Fruit fly (Drosophila melanogaster) whole organism, embryonic: ENCODE results near the gene CG14022.

Source experiments
- CG1024 ChIP-seq: fragments of 200-800 bp; sonication (Bioruptor generic); IDR thresholded peaks from 2 replicates; pipeline ENCODE4 v1.3.6; 2022; ENCODE audit warnings: missing biosample characterization, missing genetic modification characterization
- CG10321 ChIP-seq: fragments of 200-800 bp; sonication (Bioruptor generic); IDR thresholded peaks from 2 replicates; pipeline ENCODE4 v1.3.6; 2022; ENCODE audit warnings: missing biosample characterization, missing genetic modification characterization
- CG12236 ChIP-seq: fragments of 200-800 bp; sonication (Bioruptor generic); optimal IDR thresholded peaks from 2 replicates; lab custom pipeline; 2016; ENCODE audit warnings: missing biosample characterization, missing genetic modification characterization
- CG13287 ChIP-seq: fragments of 200-800 bp; sonication (Bioruptor generic); IDR thresholded peaks from 2 replicates; pipeline ENCODE4 v1.3.6; 2022; ENCODE audit warnings: missing biosample characterization, missing genetic modification characterization; ENCODE audit not compliant: partially characterized antibody
- CG13424 ChIP-seq: fragments of 200-800 bp; sonication (Bioruptor generic); optimal IDR thresholded peaks from 2 replicates; lab custom pipeline; 2019; ENCODE audit warnings: missing biosample characterization, mild to moderate bottlenecking, missing genetic modification characterization, moderate library complexity
- CG1602 ChIP-seq: fragments of 200-800 bp; sonication (Bioruptor generic); optimal IDR thresholded peaks from 3 replicates; lab custom pipeline; 2016; ENCODE audit warnings: missing biosample characterization, missing genetic modification characterization
- CG1792 ChIP-seq: fragments of 200-800 bp; sonication (Bioruptor generic); optimal IDR thresholded peaks from 2 replicates; lab custom pipeline; 2016; ENCODE audit warnings: missing biosample characterization, missing genetic modification characterization
- CG2712 ChIP-seq: fragments of 200-800 bp; optimal IDR thresholded peaks from 3 replicates; lab custom pipeline; 2019; ENCODE audit warnings: missing biosample characterization, mild to moderate bottlenecking, missing genetic modification characterization, moderate library complexity
- CG30431 ChIP-seq: fragments of 200-800 bp; sonication (Bioruptor generic); optimal IDR thresholded peaks from 2 replicates; lab custom pipeline; 2017; ENCODE audit warnings: missing biosample characterization, missing genetic modification characterization
- CG31441 ChIP-seq: fragments of 200-800 bp; sonication (Bioruptor generic); IDR thresholded peaks from 2 replicates; pipeline ENCODE4 v1.3.6; 2022; ENCODE audit warnings: missing biosample characterization, missing genetic modification characterization
- CG6272 ChIP-seq: fragments of 200-800 bp; sonication (Bioruptor generic); IDR thresholded peaks from 2 replicates; pipeline ENCODE4 v1.3.6; 2022; ENCODE audit warnings: missing biosample characterization, missing genetic modification characterization
- CG6813 ChIP-seq: fragments of 200-800 bp; sonication (Bioruptor generic); optimal IDR thresholded peaks from 2 replicates; lab custom pipeline; 2017; ENCODE audit warnings: missing biosample characterization, missing genetic modification characterization, mild to moderate bottlenecking, moderate library complexity, missing genetic modification reagents
- CG7745 ChIP-seq: fragments of 200-800 bp; sonication (Bioruptor generic); optimal IDR thresholded peaks from 2 replicates; lab custom pipeline; 2018; ENCODE audit warnings: missing biosample characterization, mild to moderate bottlenecking, missing genetic modification characterization, moderate library complexity
- CG7928 ChIP-seq: fragments of 200-800 bp; sonication (Bioruptor generic); optimal IDR thresholded peaks from 2 replicates; lab custom pipeline; 2017; ENCODE audit warnings: missing biosample characterization, mild to moderate bottlenecking, missing genetic modification characterization
- CTCF ChIP-seq: fragments of 200-800 bp; sonication (Bioruptor generic); optimal IDR thresholded peaks from 2 replicates; lab custom pipeline; 2017; ENCODE audit warnings: missing biosample characterization, mild to moderate bottlenecking, missing genetic modification characterization, moderate library complexity
- Elba2 ChIP-seq: fragments of 200-800 bp; sonication (Bioruptor generic); optimal IDR thresholded peaks from 3 replicates; lab custom pipeline; 2016; ENCODE audit warnings: missing biosample characterization, missing genetic modification characterization
- HmgD ChIP-seq: fragments of 200-800 bp; sonication (Bioruptor generic); optimal IDR thresholded peaks from 3 replicates; lab custom pipeline; 2016; ENCODE audit warnings: missing biosample characterization, missing genetic modification characterization
- HmgZ ChIP-seq: fragments of 200-800 bp; sonication (Bioruptor generic); optimal IDR thresholded peaks from 2 replicates; lab custom pipeline; 2018; ENCODE audit warnings: missing biosample characterization, mild to moderate bottlenecking, missing genetic modification characterization
- Meics ChIP-seq: fragments of 200-800 bp; sonication (Bioruptor generic); optimal IDR thresholded peaks from 2 replicates; lab custom pipeline; 2017; ENCODE audit warnings: missing biosample characterization, mild to moderate bottlenecking, missing genetic modification characterization
- NK7.1 ChIP-seq: fragments of 200-800 bp; sonication (Bioruptor generic); optimal IDR thresholded peaks from 3 replicates; lab custom pipeline; 2016; ENCODE audit warnings: missing biosample characterization, missing genetic modification characterization
- Opbp ChIP-seq: fragments of 200-800 bp; sonication (Bioruptor generic); IDR thresholded peaks from 3 replicates; pipeline ENCODE4 v1.3.6; 2022; ENCODE audit warnings: missing biosample characterization, missing genetic modification characterization; ENCODE audit not compliant: partially characterized antibody
- PHDP ChIP-seq: fragments of 200-800 bp; sonication (Bioruptor generic); optimal IDR thresholded peaks from 3 replicates; lab custom pipeline; 2018; ENCODE audit warnings: missing biosample characterization, mild to moderate bottlenecking, missing genetic modification characterization, moderate library complexity
- Sin3A ChIP-seq: fragments of >200 bp; optimal IDR thresholded peaks from 2 replicates; lab custom pipeline; 2018
- Sry-β ChIP-seq: fragments of 200-800 bp; sonication (Bioruptor generic); optimal IDR thresholded peaks from 2 replicates; lab custom pipeline; 2018; ENCODE audit warnings: missing biosample characterization, mild to moderate bottlenecking, missing genetic modification characterization, moderate library complexity
- amos ChIP-seq: fragments of 200-800 bp; sonication (Bioruptor generic); IDR thresholded peaks from 2 replicates; pipeline ENCODE4 v1.3.6; 2022; ENCODE audit warnings: missing biosample characterization, missing genetic modification characterization; ENCODE audit not compliant: partially characterized antibody
- ara ChIP-seq: fragments of 200-800 bp; sonication (Bioruptor generic); IDR thresholded peaks from 2 replicates; pipeline ENCODE4 v1.3.6; 2022; ENCODE audit warnings: missing biosample characterization, missing genetic modification characterization
- bigmax ChIP-seq: fragments of 200-800 bp; sonication (Bioruptor generic); optimal IDR thresholded peaks from 2 replicates; lab custom pipeline; 2018; ENCODE audit warnings: missing biosample characterization, mild to moderate bottlenecking, missing genetic modification characterization
- cg ChIP-seq: fragments of 200-800 bp; sonication (Bioruptor generic); optimal IDR thresholded peaks from 3 replicates; lab custom pipeline; 2019; ENCODE audit warnings: missing biosample characterization, mild to moderate bottlenecking, missing genetic modification characterization, moderate library complexity
- chinmo ChIP-seq: fragments of 200-800 bp; sonication (Bioruptor generic); IDR thresholded peaks from 4 replicates; pipeline ENCODE4 v1.3.6; 2022; ENCODE audit warnings: missing biosample characterization, missing genetic modification characterization; ENCODE audit not compliant: partially characterized antibody
- ci ChIP-seq: fragments of 200-800 bp; sonication (Bioruptor generic); IDR thresholded peaks from 3 replicates; pipeline ENCODE4 v1.3.6; 2022; ENCODE audit warnings: missing biosample characterization, missing genetic modification characterization
- crol ChIP-seq: fragments of 200-800 bp; sonication (Bioruptor generic); IDR thresholded peaks from 2 replicates; pipeline ENCODE4 v1.3.6; 2022; ENCODE audit warnings: missing biosample characterization, missing genetic modification characterization
- disco-r ChIP-seq: fragments of 200-800 bp; sonication (Bioruptor generic); optimal IDR thresholded peaks from 2 replicates; lab custom pipeline; 2016; ENCODE audit warnings: missing biosample characterization, missing genetic modification characterization
- eve ChIP-seq, 2 experiments: fragments of >200 bp; optimal IDR thresholded peaks; 2 replicates each; lab custom pipeline; 2017; ENCODE audit warnings: missing biosample characterization in 2 of 2, missing genetic modification characterization in 2 of 2
- ftz-f1 ChIP-seq: fragments of 200-800 bp; sonication (Bioruptor generic); optimal IDR thresholded peaks from 2 replicates; lab custom pipeline; 2016; ENCODE audit warnings: missing biosample characterization, missing genetic modification characterization
- grn ChIP-seq: fragments of 200-800 bp; sonication (Bioruptor generic); optimal IDR thresholded peaks from 3 replicates; lab custom pipeline; 2017; ENCODE audit warnings: missing biosample characterization, missing genetic modification characterization
- gro ChIP-seq: fragments of 200-800 bp; sonication (Bioruptor generic); optimal IDR thresholded peaks from 2 replicates; lab custom pipeline; 2016; ENCODE audit warnings: missing biosample characterization, missing genetic modification characterization
- gt ChIP-seq: fragments of 200-800 bp; sonication (Bioruptor generic); IDR thresholded peaks from 2 replicates; pipeline ENCODE4 v1.3.6; 2022; ENCODE audit warnings: missing biosample characterization, missing genetic modification characterization
- h ChIP-seq: fragments of >200 bp; optimal IDR thresholded peaks from 2 replicates; lab custom pipeline; 2017
- jigr1 ChIP-seq: fragments of 200-800 bp; sonication (Bioruptor generic); IDR thresholded peaks from 3 replicates; pipeline ENCODE4 v1.3.6; 2022; ENCODE audit warnings: missing biosample characterization, missing genetic modification characterization
- lab ChIP-seq: fragments of 200-800 bp; sonication (Bioruptor generic); optimal IDR thresholded peaks from 3 replicates; lab custom pipeline; 2017; ENCODE audit warnings: missing biosample characterization, missing genetic modification characterization, mild to moderate bottlenecking, moderate library complexity, missing genetic modification reagents
- mirr ChIP-seq: fragments of 200-800 bp; sonication (Bioruptor generic); optimal IDR thresholded peaks from 3 replicates; lab custom pipeline; 2018; ENCODE audit warnings: missing biosample characterization, mild to moderate bottlenecking, missing genetic modification characterization
- phol ChIP-seq: fragments of 200-800 bp; sonication (Bioruptor generic); optimal IDR thresholded peaks from 3 replicates; lab custom pipeline; 2018; ENCODE audit warnings: missing biosample characterization, mild to moderate bottlenecking, missing genetic modification characterization, moderate library complexity
- prd ChIP-seq, 3 experiments: fragments of >200 bp in 2 of 3; fragments of 200-800 bp in 1 of 3; sonication (Bioruptor generic) in 1 of 3; optimal IDR thresholded peaks in 2 of 3; IDR thresholded peaks in 1 of 3; 2 replicates in 2 of 3; 3 replicates in 1 of 3; pipeline versions ENCODE4 v1.3.6 to Lab custom; 2017 to 2022; ENCODE audit warnings: missing biosample characterization in 1 of 3, missing genetic modification characterization in 1 of 3
- pzg ChIP-seq: fragments of 200-800 bp; sonication (Bioruptor generic); optimal IDR thresholded peaks from 3 replicates; lab custom pipeline; 2018; ENCODE audit warnings: missing biosample characterization, mild to moderate bottlenecking, missing genetic modification characterization, moderate library complexity
- ro ChIP-seq: fragments of 200-800 bp; sonication (Bioruptor generic); IDR thresholded peaks from 2 replicates; pipeline ENCODE4 v1.3.6; 2022; ENCODE audit warnings: missing biosample characterization, missing genetic modification characterization
- run ChIP-seq: fragments of 200-800 bp; sonication (Bioruptor generic); optimal IDR thresholded peaks from 3 replicates; lab custom pipeline; 2018; ENCODE audit warnings: missing biosample characterization, mild to moderate bottlenecking, missing genetic modification characterization
- tio ChIP-seq: fragments of 200-800 bp; sonication (Bioruptor generic); optimal IDR thresholded peaks from 2 replicates; lab custom pipeline; 2017; ENCODE audit warnings: missing biosample characterization, missing genetic modification characterization, inconsistent platforms
- yki ChIP-seq: fragments of >200 bp; optimal IDR thresholded peaks from 3 replicates; lab custom pipeline; 2018
- zen ChIP-seq: fragments of 200-800 bp; sonication (Bioruptor generic); optimal IDR thresholded peaks from 3 replicates; lab custom pipeline; 2018; ENCODE audit warnings: missing biosample characterization, mild to moderate bottlenecking, missing genetic modification characterization, moderate library complexity

The CG14022 gene

DNA sequence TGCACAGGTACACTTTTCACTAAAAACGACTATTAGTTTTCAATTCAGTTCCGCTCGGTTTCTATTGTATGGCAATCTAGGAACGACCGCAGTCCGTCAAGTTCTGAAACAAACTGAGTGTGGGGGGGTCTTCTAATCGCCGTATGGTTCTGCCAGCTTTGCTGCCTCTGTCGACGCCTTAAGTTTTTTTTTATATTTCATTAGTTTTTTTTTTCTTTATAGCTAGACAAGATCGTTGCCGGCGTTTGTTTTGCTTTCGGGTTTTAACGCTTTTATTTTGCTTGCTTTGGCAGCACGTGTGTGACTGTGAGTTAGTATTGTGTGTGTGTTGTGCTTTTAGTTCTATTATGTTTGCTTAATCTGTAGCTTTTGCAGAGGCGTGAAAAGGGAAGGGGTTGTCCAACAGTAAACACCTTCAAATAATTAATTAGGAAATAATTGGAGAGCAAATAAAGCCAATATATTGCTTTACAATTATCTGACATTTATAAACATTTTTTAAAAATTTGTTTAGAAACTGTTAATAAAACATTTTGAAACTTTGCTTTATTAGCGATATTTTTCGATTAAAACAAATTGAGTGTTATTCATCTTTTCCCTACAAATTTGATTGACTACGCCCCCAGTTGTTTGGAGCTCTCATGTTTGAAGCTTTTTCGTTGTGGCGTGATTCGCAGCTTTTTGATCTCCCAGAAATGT, 13.6 kb upstream of the CG14022 start, which contains the start of gene Acsf2 (continued):
- peak; percentile 87 for TF ChIP-seq disco-r (GFP tag; lab: Kevin White, UChicago)
- TF ChIP-seq grn (GFP tag; lab: Kevin White, UChicago): peak; percentile 50
- TF ChIP-seq CG7928: peak; percentile 82
- TF ChIP-seq ara: peak; percentile 68
- TF ChIP-seq Sin3A: no peak
- TF ChIP-seq gro (GFP tag; lab: Kevin White, UChicago): peak; percentile 97
- peak; percentile 21 for TF ChIP-seq pzg (GFP tag; lab: Kevin White, UChicago)
- peak; percentile 94 for TF ChIP-seq tio
- TF ChIP-seq NK7.1 (GFP tag; lab: Kevin White, UChicago): peak; percentile 88

DNA sequence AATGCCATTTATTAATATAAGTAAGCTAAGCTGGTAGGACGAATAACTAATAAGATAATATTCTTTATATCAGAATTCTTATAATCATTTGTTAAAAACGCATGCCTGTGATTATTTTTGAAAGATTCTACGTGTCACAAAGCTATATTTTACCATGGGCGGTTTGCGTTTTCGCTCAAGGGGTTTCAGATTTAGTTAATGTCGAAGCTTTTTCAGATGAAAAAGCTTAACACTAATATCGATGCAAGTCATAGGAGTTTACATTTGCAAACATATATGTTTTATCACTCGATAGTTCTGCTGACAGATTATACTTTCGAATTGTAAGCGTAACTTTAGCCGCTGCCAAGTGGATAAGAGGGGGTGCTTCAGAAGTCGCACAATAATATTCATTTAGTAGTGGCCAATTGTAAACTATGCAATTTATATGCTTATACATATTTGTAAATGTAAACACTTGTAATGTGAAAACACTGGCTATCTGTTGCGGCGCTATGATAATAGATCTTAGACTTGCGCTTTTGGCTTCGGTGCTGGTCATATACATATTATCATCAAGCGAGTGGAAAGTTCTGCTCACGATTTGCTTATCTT, 12.4 kb upstream of the CG14022 start:
- peak; percentile 29; the same call in 1 of the 2 replicates for TF ChIP-seq CG13287
- no peak for TF ChIP-seq yki
- TF ChIP-seq CTCF (GFP tag; lab: Kevin White, UChicago): peak; percentile 55
- TF ChIP-seq HmgZ (tag; lab: Kevin White, UChicago): peak; percentile 27
- TF ChIP-seq PHDP (tag; lab: Kevin White, UChicago): no peak
- peak; percentile 21 for TF ChIP-seq lab (GFP tag; lab: Kevin White, UChicago)
- no peak for TF ChIP-seq CG10321 (GFP tag; lab: Robert Waterston, UW)
- TF ChIP-seq chinmo (GFP tag; lab: Robert Waterston, UW): 0 out of 4 replicates have a peak, but pooled peaks have one; percentile 33
- TF ChIP-seq bigmax (GFP tag; lab: Kevin White, UChicago): no peak
- no peak for TF ChIP-seq CG13424 (tag; lab: Kevin White, UChicago)
- TF ChIP-seq h: no peak
- no peak for TF ChIP-seq CG1792 (GFP tag; lab: Kevin White, UChicago)
- no peak for TF ChIP-seq pzg (GFP tag; lab: Kevin White, UChicago)
- TF ChIP-seq CG2712 (tag; lab: Kevin White, UChicago): no peak
- TF ChIP-seq CG12236 (GFP tag; lab: Kevin White, UChicago): no peak
- TF ChIP-seq CG31441 (GFP tag; lab: Robert Waterston, UW): no peak
- TF ChIP-seq cg (GFP tag; lab: Kevin White, UChicago): peak; percentile 30
- no peak for TF ChIP-seq CG30431 (GFP tag; lab: Kevin White, UChicago)
- no peak for TF ChIP-seq Meics
- TF ChIP-seq zen (tag; lab: Kevin White, UChicago): no peak
- no peak for TF ChIP-seq CG7745 (tag; lab: Kevin White, UChicago)
- TF ChIP-seq mirr (GFP tag; lab: Kevin White, UChicago): peak; percentile 55
- no peak for TF ChIP-seq ci (GFP tag; lab: Robert Waterston, UW)
- TF ChIP-seq ftz-f1 (GFP tag; lab: Kevin White, UChicago): no peak
- no peak for TF ChIP-seq Elba2
- no peak for TF ChIP-seq gt (GFP tag; lab: Robert Waterston, UW)
- TF ChIP-seq amos (GFP tag; lab: Robert Waterston, UW): peak; percentile 22; the same call in 1 of the 2 replicates
- no peak for TF ChIP-seq Opbp (GFP tag; lab: Robert Waterston, UW)
- no peak for TF ChIP-seq prd (optimal IDR thresholded peaks at IDR 0.05; lab: Kevin White, UChicago)
- no peak for TF ChIP-seq prd (GFP tag; IDR thresholded peaks at IDR 0.05; lab: Robert Waterston, UW)
- TF ChIP-seq crol (GFP tag; lab: Robert Waterston, UW): no peak
- TF ChIP-seq CG1602: no peak
- TF ChIP-seq Sry-β (GFP tag; lab: Kevin White, UChicago): no peak
- no peak for TF ChIP-seq run
- no peak for TF ChIP-seq phol
- no peak for TF ChIP-seq ro (GFP tag; lab: Robert Waterston, UW)
- TF ChIP-seq CG6272 (GFP tag; lab: Robert Waterston, UW): no peak
- no peak for TF ChIP-seq HmgD (GFP tag; lab: Kevin White, UChicago)
- TF ChIP-seq jigr1 (GFP tag; lab: Robert Waterston, UW): no peak
- TF ChIP-seq eve (GFP tag; optimal IDR thresholded peaks at IDR 0.05; lab: Kevin White, UChicago): peak in 1 of 2 experiments; percentile 32
- TF ChIP-seq CG1024 (GFP tag; lab: Robert Waterston, UW): no peak
- peak; percentile 13 for TF ChIP-seq CG6813 (GFP tag; lab: Kevin White, UChicago)
